Fruit fly (Drosophila melanogaster) whole organism, wandering third instar larva: ENCODE measurements around the gene larp.

Source experiments
- Abd-B ChIP-seq: fragments of >200 bp; optimal IDR thresholded peaks from 2 replicates; lab custom pipeline; 2017; ENCODE audit warnings: missing biosample characterization, missing genetic modification characterization
- CG32264 ChIP-seq: fragments of 200-800 bp; sonication (Bioruptor generic); optimal IDR thresholded peaks from 2 replicates; lab custom pipeline; 2016; ENCODE audit warnings: missing biosample characterization, missing genetic modification characterization
- CG9705 ChIP-seq: fragments of 200-800 bp; sonication (Bioruptor generic); optimal IDR thresholded peaks from 2 replicates; lab custom pipeline; 2018; ENCODE audit warnings: missing biosample characterization, mild to moderate bottlenecking, missing genetic modification characterization
- CrebA ChIP-seq: fragments of 200-800 bp; sonication (Bioruptor generic); optimal IDR thresholded peaks from 2 replicates; lab custom pipeline; 2016; ENCODE audit warnings: missing biosample characterization, mild to moderate bottlenecking, missing genetic modification characterization, borderline replicate concordance
- Dfd ChIP-seq: fragments of >200 bp; optimal IDR thresholded peaks from 2 replicates; lab custom pipeline; 2017; ENCODE audit warnings: missing biosample characterization, missing genetic modification characterization
- Dif ChIP-seq: fragments of 200-275, 200-300 bp; sonication (Bioruptor generic); optimal IDR thresholded peaks from 2 replicates; lab custom pipeline; 2018; ENCODE audit warnings: missing biosample characterization, missing genetic modification characterization; ENCODE audit not compliant: partially characterized antibody
- GATAd ChIP-seq: sonication (Bioruptor generic); optimal IDR thresholded peaks from 2 replicates; lab custom pipeline; 2016; ENCODE audit warnings: missing biosample characterization, missing genetic modification characterization
- HLH106 ChIP-seq: fragments of 200-800 bp; optimal IDR thresholded peaks from 3 replicates; lab custom pipeline; 2019; ENCODE audit warnings: missing biosample characterization, mild to moderate bottlenecking, missing genetic modification characterization, moderate library complexity
- Hnf4 ChIP-seq: fragments of 200-800 bp; sonication (Bioruptor generic); optimal IDR thresholded peaks from 2 replicates; lab custom pipeline; 2016; ENCODE audit warnings: missing biosample characterization, mild to moderate bottlenecking, missing genetic modification characterization
- Hr78 ChIP-seq: fragments of >200 bp; optimal IDR thresholded peaks from 2 replicates; lab custom pipeline; 2017; ENCODE audit warnings: missing biosample characterization, missing genetic modification characterization
- Hr83 ChIP-seq: fragments of 200-300 bp; sonication (Bioruptor generic); optimal IDR thresholded peaks from 2 replicates; lab custom pipeline; 2016; ENCODE audit warnings: missing biosample characterization, mild to moderate bottlenecking, missing genetic modification characterization, moderate library complexity; ENCODE audit not compliant: poor library complexity, severe bottlenecking
- Jra ChIP-seq: sonication (Bioruptor generic); optimal IDR thresholded peaks from 2 replicates; lab custom pipeline; 2016; ENCODE audit warnings: missing biosample characterization, missing genetic modification characterization
- Mio ChIP-seq: sonication (Bioruptor generic); optimal IDR thresholded peaks from 2 replicates; lab custom pipeline; 2016; ENCODE audit warnings: missing biosample characterization, missing genetic modification characterization
- Myc ChIP-seq: fragments of >200 bp; optimal IDR thresholded peaks from 2 replicates; lab custom pipeline; 2017
- N ChIP-seq: fragments of >200 bp; optimal IDR thresholded peaks from 2 replicates; lab custom pipeline; 2018; ENCODE audit warnings: missing biosample characterization, missing external identifiers, missing genetic modification characterization
- OdsH ChIP-seq: fragments of 200-800 bp; sonication (Bioruptor generic); optimal IDR thresholded peaks from 2 replicates; lab custom pipeline; 2016; ENCODE audit warnings: missing biosample characterization, mild to moderate bottlenecking, missing genetic modification characterization
- Rel ChIP-seq, 2 experiments: fragments of 200-800 bp; sonication (Bioruptor generic) in 1 of 2; optimal IDR thresholded peaks; 2 replicates in 1 of 2; 3 replicates in 1 of 2; lab custom pipeline; 2016 to 2019; ENCODE audit warnings: mild to moderate bottlenecking in 2 of 2, missing biosample characterization in 2 of 2, missing genetic modification characterization in 2 of 2, moderate library complexity in 1 of 2
- Sp1 ChIP-seq: fragments of 200-800 bp; sonication (Bioruptor generic); optimal IDR thresholded peaks from 3 replicates; lab custom pipeline; 2019; ENCODE audit warnings: missing biosample characterization, mild to moderate bottlenecking, missing genetic modification characterization, moderate library complexity
- Vsx2 ChIP-seq: fragments of 200-300, 225-300 bp; sonication (Bioruptor generic); optimal IDR thresholded peaks from 2 replicates; lab custom pipeline; 2018; ENCODE audit warnings: missing biosample characterization, missing genetic modification characterization; ENCODE audit not compliant: partially characterized antibody
- br ChIP-seq: fragments of 200-800 bp; sonication (Bioruptor generic); optimal IDR thresholded peaks from 2 replicates; lab custom pipeline; 2016; ENCODE audit warnings: missing biosample characterization, missing genetic modification characterization
- brk ChIP-seq: fragments of 200-800 bp; sonication (Bioruptor generic); optimal IDR thresholded peaks from 2 replicates; lab custom pipeline; 2016; ENCODE audit warnings: missing biosample characterization, mild to moderate bottlenecking, missing genetic modification characterization
- dl ChIP-seq, 2 experiments: fragments of 175-275, 200-275 bp in 1 of 2; fragments of 200-275 bp in 1 of 2; sonication (Bioruptor generic); optimal IDR thresholded peaks; lab custom pipeline; 2018; ENCODE audit warnings: mild to moderate bottlenecking in 2 of 2, missing biosample characterization in 2 of 2, missing genetic modification characterization in 2 of 2, moderate library complexity in 2 of 2; ENCODE audit not compliant: partially characterized antibody in 2 of 2, insufficient read depth in 1 of 2
- dmrt93B ChIP-seq: fragments of 200-800 bp; sonication (Bioruptor generic); optimal IDR thresholded peaks from 2 replicates; lab custom pipeline; 2018; ENCODE audit warnings: missing biosample characterization, mild to moderate bottlenecking, missing genetic modification characterization
- dsf ChIP-seq: sonication (Bioruptor generic); optimal IDR thresholded peaks from 2 replicates; lab custom pipeline; 2016; ENCODE audit warnings: missing biosample characterization, missing genetic modification characterization, borderline replicate concordance
- ey ChIP-seq: fragments of 200-800 bp; sonication (Bioruptor generic); optimal IDR thresholded peaks from 2 replicates; lab custom pipeline; 2016; ENCODE audit warnings: missing biosample characterization, missing genetic modification characterization
- foxo ChIP-seq, 2 experiments: fragments of 200-800 bp; sonication (Bioruptor generic); optimal IDR thresholded peaks; 2 replicates in 1 of 2; 3 replicates in 1 of 2; lab custom pipeline; 2016 to 2017; ENCODE audit warnings: missing biosample characterization in 2 of 2, missing genetic modification characterization in 2 of 2
- fru ChIP-seq: fragments of 200-800 bp; sonication (Bioruptor generic); optimal IDR thresholded peaks from 3 replicates; lab custom pipeline; 2016; ENCODE audit warnings: missing biosample characterization, mild to moderate bottlenecking, missing genetic modification characterization
- h ChIP-seq: fragments of 200-800 bp; sonication (Bioruptor generic); optimal IDR thresholded peaks from 3 replicates; lab custom pipeline; 2016; ENCODE audit warnings: missing biosample characterization, mild to moderate bottlenecking, missing genetic modification characterization
- jim ChIP-seq: fragments of 175-275, 200-325 bp; sonication (Bioruptor generic); optimal IDR thresholded peaks from 2 replicates; lab custom pipeline; 2016; ENCODE audit warnings: missing biosample characterization, mild to moderate bottlenecking, missing genetic modification characterization
- lola ChIP-seq: fragments of >200 bp; optimal IDR thresholded peaks from 2 replicates; lab custom pipeline; 2017; ENCODE audit warnings: missing biosample characterization, missing genetic modification characterization
- pan ChIP-seq: fragments of >200 bp; optimal IDR thresholded peaks from 2 replicates; lab custom pipeline; 2017
- psq ChIP-seq: fragments of 200-800 bp; sonication (Bioruptor generic); optimal IDR thresholded peaks from 3 replicates; lab custom pipeline; 2017; ENCODE audit warnings: missing biosample characterization, mild to moderate bottlenecking, missing genetic modification characterization, moderate library complexity
- rgr ChIP-seq: fragments of 200-800 bp; sonication (Bioruptor generic); optimal IDR thresholded peaks from 3 replicates; lab custom pipeline; 2016; ENCODE audit warnings: missing biosample characterization, mild to moderate bottlenecking, missing genetic modification characterization
- sage ChIP-seq: fragments of 200-800 bp; sonication (Bioruptor generic); optimal IDR thresholded peaks from 2 replicates; lab custom pipeline; 2016; ENCODE audit warnings: missing biosample characterization, mild to moderate bottlenecking, missing genetic modification characterization
- sv ChIP-seq: fragments of 200-800 bp; sonication (Bioruptor generic); optimal IDR thresholded peaks from 3 replicates; lab custom pipeline; 2016; ENCODE audit warnings: missing biosample characterization, missing genetic modification characterization
- tai ChIP-seq: sonication (Bioruptor generic); optimal IDR thresholded peaks from 2 replicates; lab custom pipeline; 2016; ENCODE audit warnings: missing biosample characterization, missing genetic modification characterization
- usp ChIP-seq: fragments of >200 bp; optimal IDR thresholded peaks from 2 replicates; lab custom pipeline; 2017; ENCODE audit warnings: missing biosample characterization, missing genetic modification characterization
- woc ChIP-seq: sonication (Bioruptor generic); optimal IDR thresholded peaks from 2 replicates; lab custom pipeline; 2016; ENCODE audit warnings: missing biosample characterization, mild to moderate bottlenecking, missing genetic modification characterization

The larp gene

dm6 chr3R:28340606-28340999 is 4.4 kb upstream of the larp start (continued):
- TF ChIP-seq Hr78 (GFP tag; lab: Kevin White, UChicago) (no peak), dsf (no peak), CG9705 (no peak), jim (GFP tag; lab: Kevin White, UChicago) (no peak), Vsx2 (GFP tag; lab: Kevin White, UChicago) (no peak), Abd-B (GFP tag; lab: Kevin White, UChicago) (no peak), Myc (lab: Kevin White, UChicago) (no peak), psq (no peak)

DNA sequence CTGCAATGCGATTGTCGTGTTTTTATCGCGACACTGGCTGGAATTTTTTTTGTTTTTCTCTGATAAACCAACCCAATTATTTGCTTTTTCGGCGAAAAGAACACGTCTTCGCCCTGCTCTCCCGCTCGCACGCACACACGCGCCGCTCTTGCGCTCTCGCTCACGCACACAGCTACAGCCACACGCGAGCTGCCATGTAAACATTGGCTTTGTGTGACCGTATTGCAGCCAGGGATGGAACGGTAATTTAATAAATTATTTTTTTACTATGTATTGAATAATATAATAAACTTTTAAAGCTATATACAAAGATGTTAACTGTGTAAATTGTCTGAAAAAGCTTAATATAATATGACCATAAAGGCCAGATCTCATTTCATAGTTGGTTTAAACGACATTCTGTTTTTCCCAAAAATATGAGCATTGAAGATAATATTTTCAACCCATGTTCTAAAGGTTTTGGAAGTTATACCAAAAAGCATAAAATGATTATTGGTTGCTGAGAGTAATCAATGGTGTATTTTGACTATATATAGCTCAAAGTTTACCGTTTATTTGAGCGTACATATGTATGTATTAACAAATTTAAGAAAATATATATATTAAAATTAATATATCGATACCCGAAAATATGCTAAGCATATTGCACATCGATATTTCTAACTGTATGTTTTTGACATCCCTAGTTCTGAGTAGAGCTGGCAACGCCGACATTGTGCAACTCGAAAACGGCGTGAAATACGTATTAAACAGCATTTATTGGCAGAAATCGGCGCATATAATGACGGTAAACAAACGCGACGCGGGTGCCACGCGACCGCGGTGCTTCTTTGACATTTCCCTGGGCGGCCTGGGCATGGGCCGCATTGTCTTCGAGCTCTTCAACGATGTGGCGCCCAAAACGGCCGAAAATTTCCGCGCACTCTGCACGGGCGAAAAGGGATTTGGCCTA is 3.7 kb upstream of the larp start, which contains the start of the genes Gfat2 and Moca-cyp:
Gene Gfat2, minus strand, starts transcription at position 112 of the 952 bp plus-strand sequence.
Gene Moca-cyp, plus strand, starts transcription at position 681 of the 952 bp plus-strand sequence.
- TF ChIP-seq Myc (lab: Kevin White, UChicago), result peak; percentile 17
- no peak for TF ChIP-seq lola (GFP tag; lab: Kevin White, UChicago)
- no peak for TF ChIP-seq Jra
- TF ChIP-seq brk (GFP tag; lab: Kevin White, UChicago), result no peak
- peak; percentile 56 for TF ChIP-seq Hr83 (GFP tag; lab: Kevin White, UChicago)
- no peak for TF ChIP-seq CrebA
- TF ChIP-seq foxo (GFP tag; optimal IDR thresholded peaks at IDR 0.05; lab: Kevin White, UChicago), result peak in 1 of 2 experiments; percentile 58
- TF ChIP-seq ey (GFP tag; lab: Kevin White, UChicago), result peak; percentile 21
- peak; percentile 78 for TF ChIP-seq HLH106 (tag; lab: Kevin White, UChicago)
- TF ChIP-seq usp (GFP tag; lab: Kevin White, UChicago), result no peak
- peak; percentile 44 for TF ChIP-seq woc (GFP tag; lab: Kevin White, UChicago)
- TF ChIP-seq OdsH (GFP tag; lab: Kevin White, UChicago), result peak; percentile 39
- no peak for TF ChIP-seq pan (lab: Kevin White, UChicago)
- TF ChIP-seq N, result no peak
- TF ChIP-seq Rel (GFP tag; optimal IDR thresholded peaks at IDR 0.05; lab: Kevin White, UChicago), result no peak
- peak; percentile 73 for TF ChIP-seq Rel (tag; optimal IDR thresholded peaks at IDR 0.05; lab: Kevin White, UChicago)
- TF ChIP-seq h (GFP tag; lab: Kevin White, UChicago), result peak; percentile 65
- TF ChIP-seq CG32264 (GFP tag; lab: Kevin White, UChicago), result no peak
- TF ChIP-seq Dif (GFP tag; lab: Kevin White, UChicago), result peak; percentile 84
- peak in 1 of 2 experiments; percentile 65 for TF ChIP-seq dl (GFP tag; optimal IDR thresholded peaks at IDR 0.05; lab: Kevin White, UChicago; ENCODE audit: insufficient read depth in 1 of 2, partially characterized antibody in 2 of 2)
- no peak for TF ChIP-seq Hr78 (GFP tag; lab: Kevin White, UChicago)
- peak; percentile 60 for TF ChIP-seq Sp1 (GFP tag; lab: Kevin White, UChicago)
- TF ChIP-seq Vsx2 (GFP tag; lab: Kevin White, UChicago), result no peak
- TF ChIP-seq dsf, result no peak
- TF ChIP-seq CG9705, result peak; percentile 50
- TF ChIP-seq GATAd (GFP tag; lab: Kevin White, UChicago), result no peak
- peak; percentile 12 for TF ChIP-seq jim (GFP tag; lab: Kevin White, UChicago)
- peak; percentile 50 for TF ChIP-seq psq
- TF ChIP-seq Hnf4 (GFP tag; lab: Kevin White, UChicago), result no peak
- TF ChIP-seq Abd-B (GFP tag; lab: Kevin White, UChicago), result no peak
- TF ChIP-seq sage (GFP tag; lab: Kevin White, UChicago), result peak; percentile 50
- peak; percentile 31 for TF ChIP-seq dmrt93B (GFP tag; lab: Kevin White, UChicago)
- no peak for TF ChIP-seq sv (GFP tag; lab: Kevin White, UChicago)
- TF ChIP-seq tai (GFP tag; lab: Kevin White, UChicago), result no peak
- TF ChIP-seq rgr (GFP tag; lab: Kevin White, UChicago), result peak; percentile 70
- TF ChIP-seq br (GFP tag; lab: Kevin White, UChicago), result no peak
- TF ChIP-seq fru (GFP tag; lab: Kevin White, UChicago), result peak; percentile 6
- no peak for TF ChIP-seq Mio (GFP tag; lab: Kevin White, UChicago)
- no peak for TF ChIP-seq Dfd (GFP tag; lab: Kevin White, UChicago)
